Worm (Caenorhabditis elegans): ENCODE measurements around the gene Y22D7AR.14.

- TF ChIP-seq ztf-11 (tag; optimal IDR thresholded peaks at IDR 0.05) (no peak), nhr-12 (tag; optimal IDR thresholded peaks at IDR 0.05) (no peak), R02D3.7 (tag; optimal IDR thresholded peaks at IDR 0.05) (no peak), snpc-4 (tag; optimal IDR thresholded peaks at IDR 0.05) (no peak), ama-1 (optimal IDR thresholded peaks at IDR 0.05) (no peak), lsy-2 (tag; optimal IDR thresholded peaks at IDR 0.05) (no peak), elt-1 (tag; optimal IDR thresholded peaks at IDR 0.05) (no peak), nhr-25 (tag; optimal IDR thresholded peaks at IDR 0.05) (no peak), ceh-16 (tag; optimal IDR thresholded peaks at IDR 0.05) (no peak), nhr-77 (tag; optimal IDR thresholded peaks at IDR 0.05) (no peak), mdl-1 (tag; optimal IDR thresholded peaks at IDR 0.05) (no peak), blmp-1 (tag; optimal IDR thresholded peaks at IDR 0.05; ENCODE audit: insufficient read depth) (no peak), C34F6.9 (tag; optimal IDR thresholded peaks at IDR 0.05) (no peak), nhr-129 (tag; optimal IDR thresholded peaks at IDR 0.05) (no peak)
Observed at ce11 chrIII:1673320-1673719, 16.5 kb downstream of the Y22D7AR.14 start.

Data from whole organism, L2 larva.